Fruit fly (Drosophila melanogaster) Kc167 (cell line): ENCODE results near the gene CG31954.

Experiments used
- Myc ChIP-seq: fragments of >200 bp; optimal IDR thresholded peaks from 2 replicates; lab custom pipeline; 2017; ENCODE audit warnings: missing external identifiers
- Sin3A ChIP-seq: fragments of >200 bp; optimal IDR thresholded peaks from 2 replicates; lab custom pipeline; 2018; ENCODE audit warnings: missing external identifiers
- h ChIP-seq: fragments of >200 bp; optimal IDR thresholded peaks from 3 replicates; lab custom pipeline; 2018; ENCODE audit warnings: missing external identifiers
- psq ChIP-seq: fragments of >200 bp; optimal IDR thresholded peaks from 2 replicates; lab custom pipeline; 2017; ENCODE audit warnings: missing external identifiers
- ttk ChIP-seq: sonication (Bioruptor generic); optimal IDR thresholded peaks from 2 replicates; lab custom pipeline; 2017; ENCODE audit warnings: missing external identifiers

DNA sequence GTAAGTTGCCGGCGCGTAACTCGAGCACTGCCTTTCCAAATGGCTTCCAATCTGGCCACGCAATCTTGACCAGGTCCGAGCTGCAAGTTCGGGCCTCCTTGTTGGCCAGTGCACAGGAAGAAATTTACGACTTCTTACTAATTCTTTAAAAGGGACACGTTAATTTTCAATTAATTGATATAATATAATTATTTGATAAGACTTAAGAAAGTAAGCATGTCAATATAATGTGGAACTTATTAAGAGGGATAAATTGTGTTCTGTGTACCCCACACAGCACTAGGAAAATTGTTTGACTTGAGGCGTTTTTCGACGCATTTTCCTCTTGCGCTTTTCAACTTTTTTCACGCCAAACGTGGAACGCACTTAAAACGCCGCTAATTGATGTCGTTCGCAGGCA is 24.4 kb downstream of the CG31954 start:
- TF ChIP-seq psq (lab: Kevin White, UChicago) (no peak), h (lab: Kevin White, UChicago) (no peak), Myc (no peak), Sin3A (lab: Kevin White, UChicago) (no peak), ttk (no peak)
